Fruit fly (Drosophila melanogaster): Measurements from ENCODE around the gene tx.

The tx gene

dm6 chr3R:26440455-26441196 lies at the start of gene tx:
Gene tx, plus strand, starts transcription at chr3R:26440778.
- TF ChIP-seq D1 (tag; optimal IDR thresholded peaks at IDR 0.05) (no peak), CG8159 (tag; optimal IDR thresholded peaks at IDR 0.05) (no peak), CG13204 (GFP tag; optimal IDR thresholded peaks at IDR 0.05) (peak; percentile 56), Ets98B (GFP tag; IDR thresholded peaks at IDR 0.05) (peak; percentile 9; the same call in 1 of the 2 replicates), CG12605 (GFP tag; IDR thresholded peaks at IDR 0.05) (peak; percentile 10; the same call in 1 of the 2 replicates), CG9948 (tag; optimal IDR thresholded peaks at IDR 0.05) (no peak), CG4496 (GFP tag; IDR thresholded peaks at IDR 0.05) (0 out of 3 replicates have a peak, but pooled peaks have one; percentile 7), CG14655 (GFP tag; optimal IDR thresholded peaks at IDR 0.05) (no peak), CG32121 (GFP tag; IDR thresholded peaks at IDR 0.05) (0 out of 2 replicates have a peak, but pooled peaks have one; percentile 38)

dm6 chr3R:26403556-26403955 lies 37.0 kb upstream of the tx start, which contains the start of gene ppk15:
Gene ppk15, minus strand, starts transcription at chr3R:26403656.
- no peak for TF ChIP-seq CG9948 (tag; optimal IDR thresholded peaks at IDR 0.05)
- TF ChIP-seq D1 (tag; optimal IDR thresholded peaks at IDR 0.05) = no peak
- no peak for TF ChIP-seq CG13204 (GFP tag; optimal IDR thresholded peaks at IDR 0.05)
- no peak for TF ChIP-seq CG14655 (GFP tag; optimal IDR thresholded peaks at IDR 0.05)
- TF ChIP-seq CG8301 (tag; optimal IDR thresholded peaks at IDR 0.05) = no peak
- TF ChIP-seq CG17806 (tag; optimal IDR thresholded peaks at IDR 0.05) = no peak
- no peak for TF ChIP-seq gl (tag; optimal IDR thresholded peaks at IDR 0.05)
- TF ChIP-seq rn (GFP tag; IDR thresholded peaks at IDR 0.05) = no peak
- no peak for TF ChIP-seq CG15710 (tag; optimal IDR thresholded peaks at IDR 0.05)

dm6 chr3R:26409780-26410179 lies 30.8 kb upstream of the tx start:
- TF ChIP-seq CG14655 (GFP tag; optimal IDR thresholded peaks at IDR 0.05) (no peak), fd96Ca (GFP tag; IDR thresholded peaks at IDR 0.05) (peak; percentile 35; the same call in 2 of the 3 replicates), CG8301 (tag; optimal IDR thresholded peaks at IDR 0.05) (no peak), CG4496 (GFP tag; IDR thresholded peaks at IDR 0.05) (peak; percentile 78), Ets98B (GFP tag; IDR thresholded peaks at IDR 0.05) (peak; percentile 72), CG32121 (GFP tag; IDR thresholded peaks at IDR 0.05) (peak; percentile 79)

- TF ChIP-seq Ets98B (GFP tag; IDR thresholded peaks at IDR 0.05) (no peak), Pif1A (GFP tag; optimal IDR thresholded peaks at IDR 0.05) (no peak), CG9948 (tag; optimal IDR thresholded peaks at IDR 0.05) (no peak), gl (tag; optimal IDR thresholded peaks at IDR 0.05) (no peak), CG15710 (tag; optimal IDR thresholded peaks at IDR 0.05) (no peak), Snoo (tag; optimal IDR thresholded peaks at IDR 0.05) (no peak), CG13204 (GFP tag; optimal IDR thresholded peaks at IDR 0.05) (no peak), CG34367 (tag; optimal IDR thresholded peaks at IDR 0.05) (no peak), D1 (tag; optimal IDR thresholded peaks at IDR 0.05) (no peak)
These were observed 26.8 kb upstream of the tx start, which contains the start of gene Ald2 for dm6 chr3R:26413788-26414187. Gene Ald2, plus strand, starts transcription at chr3R:26414088.

dm6 chr3R:26425005-26425404 lies 15.6 kb upstream of the tx start, which contains the start of gene CG6503:
Gene CG6503, minus strand, starts transcription at chr3R:26425105.
- TF ChIP-seq rn (GFP tag; IDR thresholded peaks at IDR 0.05) (no peak), gl (tag; optimal IDR thresholded peaks at IDR 0.05) (no peak), fd96Ca (GFP tag; IDR thresholded peaks at IDR 0.05) (no peak), CG9948 (tag; optimal IDR thresholded peaks at IDR 0.05) (no peak), CG4496 (GFP tag; IDR thresholded peaks at IDR 0.05) (no peak), CG34367 (tag; optimal IDR thresholded peaks at IDR 0.05) (no peak)

- TF ChIP-seq CG32121 (GFP tag; IDR thresholded peaks at IDR 0.05) (no peak), CG13204 (GFP tag; optimal IDR thresholded peaks at IDR 0.05) (no peak), D1 (tag; optimal IDR thresholded peaks at IDR 0.05) (no peak), CG34367 (tag; optimal IDR thresholded peaks at IDR 0.05) (no peak), Ets98B (GFP tag; IDR thresholded peaks at IDR 0.05) (no peak), Snoo (tag; optimal IDR thresholded peaks at IDR 0.05) (no peak), Pif1A (GFP tag; optimal IDR thresholded peaks at IDR 0.05) (no peak), CG17806 (tag; optimal IDR thresholded peaks at IDR 0.05) (no peak), CG8301 (tag; optimal IDR thresholded peaks at IDR 0.05) (no peak), CG10348 (GFP tag; IDR thresholded peaks at IDR 0.05) (no peak), CG8159 (tag; optimal IDR thresholded peaks at IDR 0.05) (no peak), EcR (GFP tag; optimal IDR thresholded peaks at IDR 0.05) (no peak), CG14655 (GFP tag; optimal IDR thresholded peaks at IDR 0.05) (no peak), CG4496 (GFP tag; IDR thresholded peaks at IDR 0.05) (no peak)
These were observed 14.9 kb upstream of the tx start, which contains the start of gene CG34291 for dm6 chr3R:26425681-26426080. Gene CG34291, minus strand, starts transcription at chr3R:26425781.

dm6 chr3R:26428220-26428619 lies 12.4 kb upstream of the tx start:
- peak; percentile 62 for TF ChIP-seq CG8159 (tag; optimal IDR thresholded peaks at IDR 0.05)
- TF ChIP-seq Snoo (tag; optimal IDR thresholded peaks at IDR 0.05) = peak; percentile 4
- peak; percentile 48 for TF ChIP-seq Pif1A (GFP tag; optimal IDR thresholded peaks at IDR 0.05)
- TF ChIP-seq D1 (tag; optimal IDR thresholded peaks at IDR 0.05) = no peak
- TF ChIP-seq CG34367 (tag; optimal IDR thresholded peaks at IDR 0.05) = peak; percentile 28
- peak; percentile 56 for TF ChIP-seq CG8301 (tag; optimal IDR thresholded peaks at IDR 0.05)
- TF ChIP-seq CG9948 (tag; optimal IDR thresholded peaks at IDR 0.05) = peak; percentile 44
- TF ChIP-seq CG14655 (GFP tag; optimal IDR thresholded peaks at IDR 0.05) = peak; percentile 67
- TF ChIP-seq CG15710 (tag; optimal IDR thresholded peaks at IDR 0.05) = peak; percentile 48
- TF ChIP-seq Pif1B (GFP tag; optimal IDR thresholded peaks at IDR 0.05) = peak; percentile 18
- no peak for TF ChIP-seq CG13204 (GFP tag; optimal IDR thresholded peaks at IDR 0.05)

Measured in whole organism, pupa.